Fruit fly (Drosophila melanogaster) whole organism, wandering third instar larva: ENCODE measurements around the gene CG13607.

Experiments
- Hnf4 ChIP-seq: fragments of 200-800 bp; sonication (Bioruptor generic); optimal IDR thresholded peaks from 2 replicates; lab custom pipeline; 2016; ENCODE audit warnings: missing biosample characterization, mild to moderate bottlenecking, missing genetic modification characterization
- Hr78 ChIP-seq: fragments of >200 bp; optimal IDR thresholded peaks from 2 replicates; lab custom pipeline; 2017; ENCODE audit warnings: missing biosample characterization, missing genetic modification characterization
- dl ChIP-seq, 2 experiments: fragments of 175-275, 200-275 bp in 1 of 2; fragments of 200-275 bp in 1 of 2; sonication (Bioruptor generic); optimal IDR thresholded peaks; lab custom pipeline; 2018; ENCODE audit warnings: mild to moderate bottlenecking in 2 of 2, missing biosample characterization in 2 of 2, missing genetic modification characterization in 2 of 2, moderate library complexity in 2 of 2; ENCODE audit not compliant: partially characterized antibody in 2 of 2, insufficient read depth in 1 of 2
- h ChIP-seq: fragments of 200-800 bp; sonication (Bioruptor generic); optimal IDR thresholded peaks from 3 replicates; lab custom pipeline; 2016; ENCODE audit warnings: missing biosample characterization, mild to moderate bottlenecking, missing genetic modification characterization
- pan ChIP-seq: fragments of >200 bp; optimal IDR thresholded peaks from 2 replicates; lab custom pipeline; 2017

- TF ChIP-seq Hnf4 (no peak), dl (GFP tag; optimal IDR thresholded peaks at IDR 0.05; lab: Kevin White, UChicago; ENCODE audit: insufficient read depth in 1 of 2, partially characterized antibody in 2 of 2) (no peak), h (GFP tag; lab: Kevin White, UChicago) (no peak), Hr78 (GFP tag; lab: Kevin White, UChicago) (no peak), pan (lab: Kevin White, UChicago) (no peak)
Observed at dm6 chr3R:24079613-24080012, 36.5 kb downstream of the CG13607 start.
